Worm (Caenorhabditis elegans): ENCODE measurements around the gene fbxa-89.

- TF ChIP-seq W03F9.2 (tag; optimal IDR thresholded peaks at IDR 0.05) (no peak), him-1 (tag; optimal IDR thresholded peaks at IDR 0.05) (no peak), dao-5 (tag; optimal IDR thresholded peaks at IDR 0.05) (no peak)
These were observed 15.2 kb downstream of the fbxa-89 start for ce11 chrIII:12251178-12251577.

Measured in whole organism, L4/young adult.